Worm (Caenorhabditis elegans): ENCODE measurements around the gene wdfy-3.
"Not testable (repeated sequence)": the region's sequence is repeated elsewhere in the genome, so short reads cannot be mapped to it uniquely, and the experiment has no call there.

wdfy-3 gene

ce11 chrIV:12633825-12634224 is 19.4 kb upstream of the wdfy-3 start:
- TF ChIP-seq ceh-27 (GFP tag; optimal IDR thresholded peaks at IDR 0.05) (no peak), lin-54 (GFP tag; optimal IDR thresholded peaks at IDR 0.05) (no peak), Y95B8A.8 (GFP tag; IDR thresholded peaks at IDR 0.05) (no peak), ceh-100 (GFP tag; IDR thresholded peaks at IDR 0.05) (no peak), bed-2 (GFP tag; IDR thresholded peaks at IDR 0.05) (no peak), unc-130 (GFP tag; optimal IDR thresholded peaks at IDR 0.05) (no peak)

- no peak for TF ChIP-seq ceh-79 (tag; optimal IDR thresholded peaks at IDR 0.05)
- no peak for TF ChIP-seq nhr-27 (tag; optimal IDR thresholded peaks at IDR 0.05)
- no peak for TF ChIP-seq lsl-1 (GFP tag; optimal IDR thresholded peaks at IDR 0.05)
- TF ChIP-seq dpl-1 (GFP tag; optimal IDR thresholded peaks at IDR 0.05), result no peak
- no peak for TF ChIP-seq hlh-26 (GFP tag; conservative IDR thresholded peaks at IDR 0.05)
- TF ChIP-seq sptf-2 (GFP tag; optimal IDR thresholded peaks at IDR 0.05), result no peak
- no peak for TF ChIP-seq F37B4.10 (GFP tag; IDR thresholded peaks at IDR 0.05)
- TF ChIP-seq ama-1 (optimal IDR thresholded peaks at IDR 0.05), result no peak
- no peak for TF ChIP-seq ama-1 (GFP tag; optimal IDR thresholded peaks at IDR 0.05)
- TF ChIP-seq snpc-4 (GFP tag; optimal IDR thresholded peaks at IDR 0.05), result no peak
- TF ChIP-seq snpc-4 (tag; optimal IDR thresholded peaks at IDR 0.05), result no peak
- no peak for TF ChIP-seq C17E4.6 (GFP tag; IDR thresholded peaks at IDR 0.05)
- no peak for TF ChIP-seq cebp-1 (GFP tag; IDR thresholded peaks at IDR 0.05)
- no peak for TF ChIP-seq cebp-1 (tag; optimal IDR thresholded peaks at IDR 0.05)
- TF ChIP-seq lir-1 (GFP tag; conservative IDR thresholded peaks at IDR 0.05), result no peak
- no peak for TF ChIP-seq lsy-27 (tag; optimal IDR thresholded peaks at IDR 0.05; ENCODE audit: borderline replicate concordance, insufficient read depth)
- TF ChIP-seq ets-4 (GFP tag; optimal IDR thresholded peaks at IDR 0.05), result no peak
- TF ChIP-seq let-607 (tag; optimal IDR thresholded peaks at IDR 0.05), result no peak
- no peak for TF ChIP-seq gei-17 (GFP tag; optimal IDR thresholded peaks at IDR 0.05)
- TF ChIP-seq chd-7 (tag; optimal IDR thresholded peaks at IDR 0.05), result no peak
- no peak for TF ChIP-seq bed-2 (GFP tag; IDR thresholded peaks at IDR 0.05)
- no peak for TF ChIP-seq Y56A3A.18 (GFP tag; IDR thresholded peaks at IDR 0.05)
These were observed 15.9 kb upstream of the wdfy-3 start for ce11 chrIV:12637340-12637739.

- TF ChIP-seq B0336.3 (GFP tag; IDR thresholded peaks at IDR 0.05); F10E7.11 (tag; optimal IDR thresholded peaks at IDR 0.05); nhr-179 (tag; optimal IDR thresholded peaks at IDR 0.05): not testable (repeated sequence)
These were observed 13.9 kb upstream of the wdfy-3 start, which contains the start of gene C26H9A.3 for ce11 chrIV:12639311-12639710. Gene C26H9A.3 (minus strand): TSS chrIV:12639411.

ce11 chrIV:12640137-12640536 is 13.1 kb upstream of the wdfy-3 start, which contains the start of gene vha-7:
Gene vha-7 (plus strand): TSS chrIV:12640462.
- peak; percentile 8 for TF ChIP-seq snpc-3.4 (tag; optimal IDR thresholded peaks at IDR 0.05)
- TF ChIP-seq Y79H2A.3 (GFP tag; conservative IDR thresholded peaks at IDR 0.05), result no peak
- no peak for TF ChIP-seq zim-3 (tag; optimal IDR thresholded peaks at IDR 0.05)
- TF ChIP-seq lsl-1 (GFP tag; optimal IDR thresholded peaks at IDR 0.05), result peak; percentile 69
- TF ChIP-seq madf-8 (GFP tag; conservative IDR thresholded peaks at IDR 0.05), result peak; percentile 71
- peak; percentile 36 for TF ChIP-seq madf-6 (GFP tag; IDR thresholded peaks at IDR 0.05)

All from whole organism, young adult.